Fruit fly (Drosophila melanogaster) whole organism, pupa: ENCODE results near the gene CG13004.

ENCODE experiments used
- CG12605 ChIP-seq: fragments of 200-800 bp; sonication (Bioruptor generic); IDR thresholded peaks from 2 replicates; pipeline ENCODE4 v1.3.6; 2022; ENCODE audit warnings: missing biosample characterization, missing genetic modification characterization
- CG34367 ChIP-seq: fragments of 200-800 bp; sonication (Bioruptor generic); optimal IDR thresholded peaks from 2 replicates; lab custom pipeline; 2018; ENCODE audit warnings: missing biosample characterization, mild to moderate bottlenecking, missing genetic modification characterization
- CG9948 ChIP-seq: fragments of 200-800 bp; sonication (Bioruptor generic); optimal IDR thresholded peaks from 2 replicates; lab custom pipeline; 2018; ENCODE audit warnings: missing biosample characterization, mild to moderate bottlenecking, missing genetic modification characterization, moderate library complexity
- EcR ChIP-seq: fragments of 200-800 bp; sonication (Bioruptor generic); optimal IDR thresholded peaks from 3 replicates; lab custom pipeline; 2019; ENCODE audit warnings: missing biosample characterization, missing genetic modification characterization, mild to moderate bottlenecking, moderate library complexity, missing genetic modification reagents
- Pif1A ChIP-seq: fragments of 200-800 bp; sonication (Bioruptor generic); optimal IDR thresholded peaks from 3 replicates; lab custom pipeline; 2016; ENCODE audit warnings: missing biosample characterization, missing genetic modification characterization
- rn ChIP-seq: fragments of 200-800 bp; sonication (Bioruptor generic); IDR thresholded peaks from 2 replicates; pipeline ENCODE4 v1.3.6; 2022; ENCODE audit warnings: missing biosample characterization, missing genetic modification characterization

dm6 chrX:16873053-16873452 lies 37.7 kb upstream of the CG13004 start:
- no peak for TF ChIP-seq rn (GFP tag; lab: Robert Waterston, UW)
- peak; percentile 58 for TF ChIP-seq CG9948 (tag; lab: Kevin White, UChicago)
- peak; percentile 19 for TF ChIP-seq Pif1A
- 0 out of 2 replicates have a peak, but pooled peaks have one; percentile 38 for TF ChIP-seq CG12605 (GFP tag; lab: Robert Waterston, UW)
- TF ChIP-seq CG34367: peak; percentile 37
- TF ChIP-seq EcR (GFP tag; lab: Kevin White, UChicago): no peak
